Worm (Caenorhabditis elegans) whole organism, L3 larva: ENCODE results near the gene C05B5.16.

Experiments used
- ZK546.5 ChIP-seq: sonication (generic microtip); optimal IDR thresholded peaks from 2 replicates; lab custom pipeline; 2017; ENCODE audit warnings: missing biosample characterization, missing genetic modification characterization
- aly-2 ChIP-seq: fragments of 150-350 bp; optimal IDR thresholded peaks from 2 replicates; lab custom pipeline; 2014; ENCODE audit warnings: missing biosample characterization, missing genetic modification characterization
- ama-1 ChIP-seq: fragments of 150-350 bp; optimal IDR thresholded peaks from 2 replicates; lab custom pipeline; 2018
- ceh-16 ChIP-seq: sonication (generic microtip); optimal IDR thresholded peaks from 2 replicates; lab custom pipeline; 2017; ENCODE audit warnings: missing biosample characterization, missing genetic modification characterization
- jun-1 ChIP-seq: fragments of 150-350 bp; optimal IDR thresholded peaks from 2 replicates; lab custom pipeline; 2014; ENCODE audit warnings: missing biosample characterization, missing genetic modification reagents, missing genetic modification characterization
- nhr-11 ChIP-seq: fragments of 150-350 bp; optimal IDR thresholded peaks from 2 replicates; lab custom pipeline; 2014; ENCODE audit warnings: missing biosample characterization, missing genetic modification characterization
- nhr-237 ChIP-seq: fragments of 150-350 bp; optimal IDR thresholded peaks from 2 replicates; lab custom pipeline; 2014; ENCODE audit warnings: missing biosample characterization, missing genetic modification characterization
- nhr-77 ChIP-seq: fragments of 150-350 bp; optimal IDR thresholded peaks from 2 replicates; lab custom pipeline; 2014; ENCODE audit warnings: missing biosample characterization, missing genetic modification characterization

- TF ChIP-seq nhr-237 (no peak), ceh-16 (tag; lab: Kevin White, UChicago) (no peak), aly-2 (tag; lab: Kevin White, UChicago) (no peak), ama-1 (lab: Kevin White, UChicago) (no peak), nhr-11 (no peak), jun-1 (tag; lab: Kevin White, UChicago) (no peak), nhr-77 (tag; lab: Kevin White, UChicago) (no peak), ZK546.5 (no peak)
Measured at ce11 chrIII:9986827-9987429, 25.3 kb upstream of the C05B5.16 start, which contains the start of gene C05B5.12.
